Fruit fly (Drosophila melanogaster) whole organism, prepupa: Measurements from ENCODE around the gene g.

ENCODE experiments used
- CG31627 ChIP-seq: fragments of 200-800 bp; sonication (Bioruptor generic); optimal IDR thresholded peaks from 3 replicates; lab custom pipeline; 2016; ENCODE audit warnings: missing biosample characterization, missing genetic modification characterization
- Eip93F ChIP-seq: fragments of 200-800 bp; sonication (Bioruptor generic); optimal IDR thresholded peaks from 2 replicates; lab custom pipeline; 2016; ENCODE audit warnings: missing biosample characterization, mild to moderate bottlenecking, missing genetic modification characterization
- fd59A ChIP-seq: fragments of 200-800 bp; sonication (Bioruptor generic); optimal IDR thresholded peaks from 2 replicates; lab custom pipeline; 2017; ENCODE audit warnings: missing biosample characterization, mild to moderate bottlenecking, missing genetic modification characterization, missing genetic modification reagents
- pdm3 ChIP-seq: fragments of 200-800 bp; sonication (Bioruptor generic); optimal IDR thresholded peaks from 3 replicates; lab custom pipeline; 2016; ENCODE audit warnings: missing biosample characterization, missing genetic modification characterization

- TF ChIP-seq Eip93F (no peak), pdm3 (no peak), CG31627 (no peak), fd59A (GFP tag; lab: Kevin White, UChicago) (no peak)
Observed at dm6 chrX:13748906-13749872, 13.1 kb upstream of the g start.
